Worm (Caenorhabditis elegans): ENCODE measurements around the gene tdpo-1.

Gene tdpo-1

ce11 chrIV:1969353-1969752, 9.7 kb downstream of the tdpo-1 start, which contains the start of gene Y48A5A.3:
Gene Y48A5A.3, plus strand, starts transcription at chrIV:1969737.
- TF ChIP-seq ama-1 (optimal IDR thresholded peaks at IDR 0.05) (no peak), tbx-37 (GFP tag; conservative IDR thresholded peaks at IDR 0.05) (no peak), tbx-11 (GFP tag; IDR thresholded peaks at IDR 0.05) (no peak), pes-1 (GFP tag; IDR thresholded peaks at IDR 0.05) (no peak), scrt-1 (GFP tag; IDR thresholded peaks at IDR 0.05) (no peak), flt-1 (GFP tag; IDR thresholded peaks at IDR 0.05) (no peak), hmbx-1 (tag; optimal IDR thresholded peaks at IDR 0.05) (no peak), hnd-1 (tag; optimal IDR thresholded peaks at IDR 0.05) (no peak), ceh-36 (tag; optimal IDR thresholded peaks at IDR 0.05) (no peak), aly-1 (tag; optimal IDR thresholded peaks at IDR 0.05) (no peak), ceh-13 (GFP tag; optimal IDR thresholded peaks at IDR 0.05) (no peak), hmg-4 (GFP tag; optimal IDR thresholded peaks at IDR 0.05) (no peak), F13C5.2 (tag; optimal IDR thresholded peaks at IDR 0.05) (no peak), sea-1 (GFP tag; conservative IDR thresholded peaks at IDR 0.05) (no peak), ets-7 (tag; optimal IDR thresholded peaks at IDR 0.05) (no peak), tra-4 (tag; optimal IDR thresholded peaks at IDR 0.05) (no peak), B0310.2 (tag; optimal IDR thresholded peaks at IDR 0.05) (no peak)

ce11 chrIV:1970158-1970557, 10.5 kb downstream of the tdpo-1 start:
- TF ChIP-seq aly-1 (tag; optimal IDR thresholded peaks at IDR 0.05) (no peak), hmbx-1 (tag; optimal IDR thresholded peaks at IDR 0.05) (no peak), F13C5.2 (tag; optimal IDR thresholded peaks at IDR 0.05) (no peak), hmg-4 (GFP tag; optimal IDR thresholded peaks at IDR 0.05) (no peak), tbx-11 (GFP tag; IDR thresholded peaks at IDR 0.05) (no peak), ceh-13 (GFP tag; optimal IDR thresholded peaks at IDR 0.05) (no peak), scrt-1 (GFP tag; IDR thresholded peaks at IDR 0.05) (no peak), sea-1 (GFP tag; conservative IDR thresholded peaks at IDR 0.05) (no peak), ama-1 (optimal IDR thresholded peaks at IDR 0.05) (no peak), tra-4 (tag; optimal IDR thresholded peaks at IDR 0.05) (no peak), ets-7 (tag; optimal IDR thresholded peaks at IDR 0.05) (no peak), flt-1 (GFP tag; IDR thresholded peaks at IDR 0.05) (no peak), tbx-37 (GFP tag; conservative IDR thresholded peaks at IDR 0.05) (no peak), ceh-36 (tag; optimal IDR thresholded peaks at IDR 0.05) (no peak)

ce11 chrIV:1971078-1971477, 11.4 kb downstream of the tdpo-1 start:
- TF ChIP-seq tbx-37 (GFP tag; conservative IDR thresholded peaks at IDR 0.05) (no peak), ceh-36 (tag; optimal IDR thresholded peaks at IDR 0.05) (no peak), tbx-11 (GFP tag; IDR thresholded peaks at IDR 0.05) (no peak), sea-1 (GFP tag; conservative IDR thresholded peaks at IDR 0.05) (no peak), hmg-4 (GFP tag; optimal IDR thresholded peaks at IDR 0.05) (no peak), tra-4 (tag; optimal IDR thresholded peaks at IDR 0.05) (no peak), ama-1 (optimal IDR thresholded peaks at IDR 0.05) (no peak), B0310.2 (tag; optimal IDR thresholded peaks at IDR 0.05) (no peak), F13C5.2 (tag; optimal IDR thresholded peaks at IDR 0.05) (no peak), hmbx-1 (tag; optimal IDR thresholded peaks at IDR 0.05) (no peak), flt-1 (GFP tag; IDR thresholded peaks at IDR 0.05) (no peak), scrt-1 (GFP tag; IDR thresholded peaks at IDR 0.05) (no peak), pes-1 (GFP tag; IDR thresholded peaks at IDR 0.05) (no peak), ceh-13 (GFP tag; optimal IDR thresholded peaks at IDR 0.05) (no peak), hnd-1 (tag; optimal IDR thresholded peaks at IDR 0.05) (no peak), ets-7 (tag; optimal IDR thresholded peaks at IDR 0.05) (no peak), aly-1 (tag; optimal IDR thresholded peaks at IDR 0.05) (no peak)

ce11 chrIV:1972271-1972670, 12.6 kb downstream of the tdpo-1 start, which contains the start of gene Y76B12C.4:
Gene Y76B12C.4, minus strand, starts transcription at chrIV:1972371.
- TF ChIP-seq ceh-36 (tag; optimal IDR thresholded peaks at IDR 0.05) (peak; percentile 54), ama-1 (optimal IDR thresholded peaks at IDR 0.05) (no peak)

- peak; percentile 2 for TF ChIP-seq F13C5.2 (tag; optimal IDR thresholded peaks at IDR 0.05)
- TF ChIP-seq ama-1 (optimal IDR thresholded peaks at IDR 0.05), result no peak
Observed at ce11 chrIV:1973372-1973771, 13.7 kb downstream of the tdpo-1 start, which contains the start of gene Y76B12C.3. Gene Y76B12C.3, plus strand, starts transcription at chrIV:1973705.

ce11 chrIV:1975594-1975993, 15.9 kb downstream of the tdpo-1 start:
- TF ChIP-seq ets-7 (tag; optimal IDR thresholded peaks at IDR 0.05) (no peak), F13C5.2 (tag; optimal IDR thresholded peaks at IDR 0.05) (no peak), scrt-1 (GFP tag; IDR thresholded peaks at IDR 0.05) (no peak), sea-1 (GFP tag; conservative IDR thresholded peaks at IDR 0.05) (no peak), tbx-11 (GFP tag; IDR thresholded peaks at IDR 0.05) (no peak), tbx-37 (GFP tag; conservative IDR thresholded peaks at IDR 0.05) (no peak), ceh-36 (tag; optimal IDR thresholded peaks at IDR 0.05) (no peak), ama-1 (optimal IDR thresholded peaks at IDR 0.05) (no peak), flt-1 (GFP tag; IDR thresholded peaks at IDR 0.05) (no peak), tra-4 (tag; optimal IDR thresholded peaks at IDR 0.05) (no peak), pes-1 (GFP tag; IDR thresholded peaks at IDR 0.05) (no peak), hmbx-1 (tag; optimal IDR thresholded peaks at IDR 0.05) (no peak), aly-1 (tag; optimal IDR thresholded peaks at IDR 0.05) (no peak), B0310.2 (tag; optimal IDR thresholded peaks at IDR 0.05) (no peak), hmg-4 (GFP tag; optimal IDR thresholded peaks at IDR 0.05) (no peak), hnd-1 (tag; optimal IDR thresholded peaks at IDR 0.05) (no peak), ceh-13 (GFP tag; optimal IDR thresholded peaks at IDR 0.05) (no peak)

ce11 chrIV:1979782-1980181, 20.1 kb downstream of the tdpo-1 start, which contains the start of gene Y76B12C.8:
Gene Y76B12C.8, plus strand, starts transcription at chrIV:1979988.
- TF ChIP-seq tbx-11 (GFP tag; IDR thresholded peaks at IDR 0.05), result no peak
- no peak for TF ChIP-seq tbx-37 (GFP tag; conservative IDR thresholded peaks at IDR 0.05)
- TF ChIP-seq flt-1 (GFP tag; IDR thresholded peaks at IDR 0.05), result no peak
- no peak for TF ChIP-seq aly-1 (tag; optimal IDR thresholded peaks at IDR 0.05)
- TF ChIP-seq B0310.2 (tag; optimal IDR thresholded peaks at IDR 0.05), result no peak
- TF ChIP-seq hnd-1 (tag; optimal IDR thresholded peaks at IDR 0.05), result no peak
- TF ChIP-seq hmg-4 (GFP tag; optimal IDR thresholded peaks at IDR 0.05), result no peak
- TF ChIP-seq ceh-13 (GFP tag; optimal IDR thresholded peaks at IDR 0.05), result no peak
